Fruit fly (Drosophila melanogaster) whole organism, embryonic: Measurements from ENCODE around the gene brun.

Experiments
- Atf3 ChIP-seq: fragments of 200-800 bp; sonication (Bioruptor generic); optimal IDR thresholded peaks from 3 replicates; lab custom pipeline; 2016; ENCODE audit warnings: missing biosample characterization, missing genetic modification characterization
- Awh ChIP-seq: fragments of 200-800 bp; sonication (Bioruptor generic); IDR thresholded peaks from 2 replicates; pipeline ENCODE4, ENCODE4 v1.3.6; 2022; ENCODE audit warnings: missing biosample characterization, missing genetic modification characterization
- Bteb2 ChIP-seq: fragments of 200-800 bp; sonication (Bioruptor generic); optimal IDR thresholded peaks from 2 replicates; lab custom pipeline; 2016; ENCODE audit warnings: missing biosample characterization, missing genetic modification characterization
- CG10321 ChIP-seq: fragments of 200-800 bp; sonication (Bioruptor generic); IDR thresholded peaks from 2 replicates; pipeline ENCODE4 v1.3.6; 2022; ENCODE audit warnings: missing biosample characterization, missing genetic modification characterization
- CG10543 ChIP-seq: fragments of 200-800 bp; sonication (Bioruptor generic); optimal IDR thresholded peaks from 3 replicates; lab custom pipeline; 2017; ENCODE audit warnings: missing biosample characterization, mild to moderate bottlenecking, missing genetic modification characterization, moderate library complexity
- CG11398 ChIP-seq: fragments of 200-800 bp; sonication (Bioruptor generic); optimal IDR thresholded peaks from 2 replicates; lab custom pipeline; 2016; ENCODE audit warnings: missing biosample characterization, missing genetic modification characterization
- CG12659 ChIP-seq: fragments of 200-800 bp; sonication (Bioruptor generic); optimal IDR thresholded peaks from 3 replicates; lab custom pipeline; 2017; ENCODE audit warnings: mild to moderate bottlenecking, missing biosample characterization, missing genetic modification reagents, missing genetic modification characterization
- CG17328 ChIP-seq: fragments of 200-800 bp; sonication (Bioruptor generic); IDR thresholded peaks from 2 replicates; pipeline ENCODE4 v1.3.6; 2022; ENCODE audit warnings: missing biosample characterization, missing genetic modification characterization
- CG17361 ChIP-seq: fragments of 200-800 bp; sonication (Bioruptor generic); IDR thresholded peaks from 3 replicates; pipeline ENCODE4 v1.3.6; 2022; ENCODE audit warnings: missing biosample characterization, missing genetic modification characterization
- CG17385 ChIP-seq: fragments of 200-800 bp; sonication (Bioruptor generic); optimal IDR thresholded peaks from 3 replicates; lab custom pipeline; 2018; ENCODE audit warnings: missing biosample characterization, mild to moderate bottlenecking, missing genetic modification characterization
- CG2129 ChIP-seq: fragments of 200-800 bp; sonication (Bioruptor generic); IDR thresholded peaks from 2 replicates; pipeline ENCODE4 v1.3.6; 2022; ENCODE audit warnings: missing biosample characterization, missing genetic modification characterization; ENCODE audit not compliant: partially characterized antibody
- CG2889 ChIP-seq: fragments of 200-800 bp; sonication (Bioruptor generic); IDR thresholded peaks from 3 replicates; pipeline ENCODE4 v1.3.6; 2022; ENCODE audit warnings: missing biosample characterization, missing genetic modification characterization
- CG31224 ChIP-seq: fragments of 200-800 bp; sonication (Bioruptor generic); IDR thresholded peaks from 2 replicates; pipeline ENCODE4 v1.3.6; 2022; ENCODE audit warnings: missing biosample characterization, missing genetic modification characterization
- CG32532 ChIP-seq: fragments of 200-800 bp; sonication (Bioruptor generic); IDR thresholded peaks from 2 replicates; pipeline ENCODE4 v1.3.6; 2022; ENCODE audit warnings: missing biosample characterization, missing genetic modification characterization
- CG3847 ChIP-seq: fragments of 200-800 bp; sonication (Bioruptor generic); IDR thresholded peaks from 2 replicates; pipeline ENCODE4 v1.3.6; 2022; ENCODE audit warnings: missing biosample characterization, missing genetic modification characterization
- CG6854 ChIP-seq: fragments of 200-800 bp; sonication (Bioruptor generic); optimal IDR thresholded peaks from 3 replicates; lab custom pipeline; 2017; ENCODE audit warnings: missing biosample characterization, mild to moderate bottlenecking, missing genetic modification characterization
- CG8359 ChIP-seq: fragments of 200-800 bp; sonication (Bioruptor generic); optimal IDR thresholded peaks from 2 replicates; lab custom pipeline; 2017; ENCODE audit warnings: missing biosample characterization, mild to moderate bottlenecking, missing genetic modification characterization, borderline replicate concordance
- CoRest ChIP-seq: fragments of 200-800 bp; sonication (Bioruptor generic); optimal IDR thresholded peaks from 3 replicates; lab custom pipeline; 2018; ENCODE audit warnings: missing biosample characterization, mild to moderate bottlenecking, missing genetic modification characterization, moderate library complexity
- GATAe ChIP-seq: fragments of 200-800 bp; sonication (Bioruptor generic); conservative IDR thresholded peaks from 2 replicates; pipeline ENCODE4 v1.3.6; 2022; ENCODE audit warnings: missing biosample characterization, missing genetic modification characterization
- H2.0 ChIP-seq: fragments of 200-800 bp; sonication (Bioruptor generic); IDR thresholded peaks from 2 replicates; pipeline ENCODE4 v1.3.6; 2022; ENCODE audit warnings: missing biosample characterization, missing genetic modification characterization
- HLH3B ChIP-seq: fragments of 200-800 bp; sonication (Bioruptor generic); IDR thresholded peaks from 2 replicates; pipeline ENCODE4 v1.3.6; 2022; ENCODE audit warnings: missing biosample characterization, missing genetic modification characterization
- MBD-R2 ChIP-seq: fragments of 200-800 bp; sonication (Bioruptor generic); IDR thresholded peaks from 2 replicates; pipeline ENCODE4 v1.3.6; 2022; ENCODE audit warnings: missing biosample characterization, missing genetic modification characterization
- Mes4 ChIP-seq: fragments of 200-800 bp; sonication (Bioruptor generic); optimal IDR thresholded peaks from 2 replicates; lab custom pipeline; 2016; ENCODE audit warnings: missing biosample characterization, missing genetic modification characterization
- Nf-YA ChIP-seq: fragments of 200-800 bp; sonication (Bioruptor generic); IDR thresholded peaks from 2 replicates; pipeline ENCODE4 v1.3.6; 2022; ENCODE audit warnings: missing biosample characterization, missing genetic modification characterization
- Opbp ChIP-seq: fragments of 200-800 bp; sonication (Bioruptor generic); IDR thresholded peaks from 3 replicates; pipeline ENCODE4 v1.3.6; 2022; ENCODE audit warnings: missing biosample characterization, missing genetic modification characterization; ENCODE audit not compliant: partially characterized antibody
- Optix ChIP-seq: fragments of 200-800 bp; sonication (Bioruptor generic); IDR thresholded peaks from 3 replicates; pipeline ENCODE4 v1.3.6; 2022; ENCODE audit warnings: missing biosample characterization, missing genetic modification characterization
- Sin3A ChIP-seq: fragments of >200 bp; optimal IDR thresholded peaks from 2 replicates; lab custom pipeline; 2018
- Six4 ChIP-seq: fragments of 200-800 bp; sonication (Bioruptor generic); optimal IDR thresholded peaks from 2 replicates; lab custom pipeline; 2016; ENCODE audit warnings: missing biosample characterization, missing genetic modification characterization
- Sox102F ChIP-seq: fragments of 200-800 bp; sonication (Bioruptor generic); optimal IDR thresholded peaks from 2 replicates; lab custom pipeline; 2018; ENCODE audit warnings: missing biosample characterization, mild to moderate bottlenecking, missing genetic modification characterization, moderate library complexity
- btn ChIP-seq: fragments of 200-800 bp; sonication (Bioruptor generic); optimal IDR thresholded peaks from 2 replicates; lab custom pipeline; 2016; ENCODE audit warnings: missing biosample characterization, missing genetic modification characterization
- cas ChIP-seq: fragments of 200-800 bp; sonication (Bioruptor generic); IDR thresholded peaks from 2 replicates; pipeline ENCODE4 v1.3.6; 2022; ENCODE audit warnings: missing biosample characterization, missing genetic modification characterization
- chm ChIP-seq: fragments of 200-800 bp; sonication (Bioruptor generic); IDR thresholded peaks from 2 replicates; pipeline ENCODE4 v1.3.6; 2022; ENCODE audit warnings: missing biosample characterization, missing genetic modification characterization
- dm ChIP-seq: fragments of 200-800 bp; sonication (Bioruptor generic); optimal IDR thresholded peaks from 3 replicates; lab custom pipeline; 2016; ENCODE audit warnings: missing biosample characterization, missing genetic modification characterization
- ems ChIP-seq: fragments of 200-800 bp; sonication (Bioruptor generic); optimal IDR thresholded peaks from 3 replicates; lab custom pipeline; 2016; ENCODE audit warnings: missing biosample characterization, missing genetic modification characterization
- esg ChIP-seq: fragments of 200-800 bp; sonication (Bioruptor generic); conservative IDR thresholded peaks from 2 replicates; pipeline ENCODE4 v1.3.6; 2022; ENCODE audit warnings: missing biosample characterization, missing genetic modification characterization
- eyg ChIP-seq: fragments of 200-800 bp; sonication (Bioruptor generic); optimal IDR thresholded peaks from 3 replicates; lab custom pipeline; 2016; ENCODE audit warnings: missing biosample characterization, missing genetic modification characterization
- fd3F ChIP-seq: fragments of 200-800 bp; sonication (Bioruptor generic); optimal IDR thresholded peaks from 2 replicates; lab custom pipeline; 2018; ENCODE audit warnings: missing biosample characterization, mild to moderate bottlenecking, missing genetic modification characterization, moderate library complexity
- gcm2 ChIP-seq: fragments of 200-800 bp; sonication (Bioruptor generic); optimal IDR thresholded peaks from 2 replicates; lab custom pipeline; 2016; ENCODE audit warnings: missing biosample characterization, missing genetic modification characterization
- inv ChIP-seq: fragments of 200-800 bp; sonication (Bioruptor generic); IDR thresholded peaks from 2 replicates; pipeline ENCODE4 v1.3.6; 2022; ENCODE audit warnings: missing biosample characterization, missing genetic modification characterization; ENCODE audit not compliant: partially characterized antibody
- jing ChIP-seq: fragments of 200-800 bp; sonication (Bioruptor generic); optimal IDR thresholded peaks from 2 replicates; lab custom pipeline; 2018; ENCODE audit warnings: missing biosample characterization, mild to moderate bottlenecking, missing genetic modification characterization
- jumu ChIP-seq: fragments of 200-800 bp; sonication (Bioruptor generic); optimal IDR thresholded peaks from 3 replicates; lab custom pipeline; 2016; ENCODE audit warnings: missing biosample characterization, missing genetic modification characterization
- nerfin-1 ChIP-seq: fragments of 200-800 bp; sonication (Bioruptor generic); optimal IDR thresholded peaks from 3 replicates; lab custom pipeline; 2019; ENCODE audit warnings: missing biosample characterization, mild to moderate bottlenecking, missing genetic modification characterization, moderate library complexity
- onecut ChIP-seq: fragments of 200-800 bp; sonication (Bioruptor generic); IDR thresholded peaks from 2 replicates; pipeline ENCODE4 v1.3.6; 2022; ENCODE audit warnings: missing biosample characterization, missing genetic modification characterization
- phol ChIP-seq: fragments of 200-800 bp; sonication (Bioruptor generic); optimal IDR thresholded peaks from 3 replicates; lab custom pipeline; 2018; ENCODE audit warnings: missing biosample characterization, mild to moderate bottlenecking, missing genetic modification characterization, moderate library complexity
- pnt ChIP-seq: fragments of 200-800 bp; sonication (Bioruptor generic); optimal IDR thresholded peaks from 3 replicates; lab custom pipeline; 2016; ENCODE audit warnings: missing biosample characterization, missing genetic modification characterization
- prd ChIP-seq, 3 experiments: fragments of >200 bp in 2 of 3; fragments of 200-800 bp in 1 of 3; sonication (Bioruptor generic) in 1 of 3; optimal IDR thresholded peaks in 2 of 3; IDR thresholded peaks in 1 of 3; 2 replicates in 2 of 3; 3 replicates in 1 of 3; pipeline versions ENCODE4 v1.3.6 to Lab custom; 2017 to 2022; ENCODE audit warnings: missing biosample characterization in 1 of 3, missing genetic modification characterization in 1 of 3
- sisA ChIP-seq: fragments of 200-800 bp; sonication (Bioruptor generic); IDR thresholded peaks from 2 replicates; pipeline ENCODE4 v1.3.6; 2022; ENCODE audit warnings: missing biosample characterization, missing genetic modification characterization
- so ChIP-seq: fragments of 200-800 bp; sonication (Bioruptor generic); IDR thresholded peaks from 3 replicates; pipeline ENCODE4 v1.3.6; 2022; ENCODE audit warnings: missing biosample characterization, missing genetic modification characterization
- usp ChIP-seq: fragments of >200 bp; optimal IDR thresholded peaks from 2 replicates; lab custom pipeline; 2017; ENCODE audit warnings: missing biosample characterization, missing genetic modification characterization
- vnd ChIP-seq: fragments of 200-800 bp; sonication (Bioruptor generic); IDR thresholded peaks from 3 replicates; pipeline ENCODE4 v1.3.6; 2022; ENCODE audit warnings: missing biosample characterization, missing genetic modification characterization; ENCODE audit not compliant: partially characterized antibody
- z ChIP-seq: fragments of 200-800 bp; sonication (Bioruptor generic); IDR thresholded peaks from 3 replicates; pipeline ENCODE4 v1.3.6; 2022; ENCODE audit warnings: missing biosample characterization, missing genetic modification characterization

brun gene

dm6 chr2L:20645394-20645869 is 10.5 kb downstream of the brun start, which contains the start of the genes phr6-4 and CG2608 (continued):
- TF ChIP-seq btn (peak; percentile 54), CG17328 (GFP tag; lab: Robert Waterston, UW) (peak; percentile 76), jumu (peak; percentile 80), sisA (GFP tag; lab: Robert Waterston, UW) (peak; percentile 80), chm (GFP tag; lab: Robert Waterston, UW) (peak; percentile 82), CG6854 (GFP tag; lab: Kevin White, UChicago) (peak; percentile 82), so (GFP tag; lab: Robert Waterston, UW) (peak; percentile 89), phol (peak; percentile 95), Six4 (GFP tag; lab: Kevin White, UChicago) (peak; percentile 89), CG8359 (GFP tag; lab: Kevin White, UChicago) (peak; percentile 66), CG3847 (GFP tag; lab: Robert Waterston, UW) (peak; percentile 89), onecut (peak; percentile 81), CG17361 (peak; percentile 97), CG2889 (peak; percentile 91), CG10321 (peak; percentile 56; the same call in 1 of the 2 replicates), vnd (GFP tag; lab: Robert Waterston, UW) (no peak), Atf3 (GFP tag; lab: Kevin White, UChicago) (peak; percentile 73), MBD-R2 (GFP tag; lab: Robert Waterston, UW) (peak; percentile 64), H2.0 (GFP tag; lab: Robert Waterston, UW) (peak; percentile 73), inv (GFP tag; lab: Robert Waterston, UW) (no peak), nerfin-1 (tag; lab: Kevin White, UChicago) (peak; percentile 90), eyg (GFP tag; lab: Kevin White, UChicago) (peak; percentile 66), CG2129 (GFP tag; lab: Robert Waterston, UW) (no peak), z (GFP tag; lab: Robert Waterston, UW) (no peak), jing (GFP tag; lab: Kevin White, UChicago) (peak; percentile 75), CG32532 (GFP tag; lab: Robert Waterston, UW) (peak; percentile 90), GATAe (GFP tag; lab: Robert Waterston, UW) (peak; percentile 49), Sin3A (lab: Kevin White, UChicago) (no peak), Sox102F (GFP tag; lab: Kevin White, UChicago) (peak; percentile 92), HLH3B (peak; percentile 81), esg (GFP tag; lab: Robert Waterston, UW) (peak; percentile 82), CG10543 (GFP tag; lab: Kevin White, UChicago) (peak; percentile 87), Bteb2 (GFP tag; lab: Kevin White, UChicago) (peak; percentile 90), cas (GFP tag; lab: Robert Waterston, UW) (peak; percentile 72), dm (GFP tag; lab: Kevin White, UChicago) (peak; percentile 85), Mes4 (GFP tag; lab: Kevin White, UChicago) (peak; percentile 83), CG11398 (peak; percentile 54), CG31224 (peak; percentile 70), CG17385 (GFP tag; lab: Kevin White, UChicago) (peak; percentile 89), pnt (peak; percentile 91), CG12659 (peak; percentile 96), ems (GFP tag; lab: Kevin White, UChicago) (peak; percentile 87), CoRest (tag; lab: Kevin White, UChicago) (peak; percentile 97), Opbp (GFP tag; lab: Robert Waterston, UW) (no peak), Nf-YA (GFP tag; lab: Robert Waterston, UW) (peak; percentile 61), fd3F (GFP tag; lab: Kevin White, UChicago) (peak; percentile 94), prd (optimal IDR thresholded peaks at IDR 0.05; lab: Kevin White, UChicago) (no peak), prd (GFP tag; IDR thresholded peaks at IDR 0.05; lab: Robert Waterston, UW) (peak; percentile 90), gcm2 (GFP tag; lab: Kevin White, UChicago) (peak; percentile 59), usp (GFP tag; lab: Kevin White, UChicago) (no peak), Awh (GFP tag; lab: Robert Waterston, UW) (peak; percentile 72), Optix (GFP tag; lab: Robert Waterston, UW) (peak; percentile 60; the same call in 1 of the 3 replicates)
